Worm (Caenorhabditis elegans): Measurements from ENCODE around the gene T14A8.2.

DNA sequence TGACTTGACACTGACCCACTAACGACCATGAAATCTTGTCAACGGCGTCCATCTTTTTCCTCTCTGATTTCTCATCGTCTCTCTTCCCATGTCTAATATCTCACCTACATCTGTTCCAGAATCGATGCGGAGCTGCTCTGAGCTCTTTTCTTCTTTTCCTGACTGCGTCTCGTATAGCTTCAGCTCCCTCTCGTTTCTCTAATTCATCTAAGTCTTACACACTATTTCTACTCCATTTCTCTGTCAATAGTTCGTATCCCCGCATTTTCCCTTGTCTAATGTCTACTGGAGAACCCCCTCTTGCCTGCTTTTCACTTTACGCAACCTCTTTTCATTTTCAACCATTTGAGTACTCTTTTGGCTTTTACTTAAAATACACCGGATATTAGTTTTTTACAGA, 4.6 kb downstream of the T14A8.2 start, which contains the start of gene ric-3:
- TF ChIP-seq him-1 (tag; optimal IDR thresholded peaks at IDR 0.05) (no peak), W03F9.2 (tag; optimal IDR thresholded peaks at IDR 0.05) (no peak), dao-5 (tag; optimal IDR thresholded peaks at IDR 0.05) (no peak)

Measured in whole organism, L4/young adult.